Worm (Caenorhabditis elegans) whole organism, young adult: ENCODE results near the gene lin-48.

Experiments used
- K11D2.4 ChIP-seq: fragments of 200-800 bp; sonication (Bioruptor generic); IDR thresholded peaks from 2 replicates; pipeline ENCODE4 v1.3.6; 2022; ENCODE audit warnings: missing genetic modification reagents, missing genetic modification characterization, missing compliant biosample characterization
- akir-1 ChIP-seq: fragments of 200-800 bp; sonication (Bioruptor generic); optimal IDR thresholded peaks from 2 replicates; lab custom pipeline; 2018; ENCODE audit warnings: mild to moderate bottlenecking, missing genetic modification characterization, moderate library complexity, missing compliant biosample characterization
- ceh-27 ChIP-seq: fragments of 200-800 bp; sonication (Bioruptor generic); optimal IDR thresholded peaks from 2 replicates; lab custom pipeline; 2018; ENCODE audit warnings: mild to moderate bottlenecking, missing genetic modification characterization, moderate library complexity, missing compliant biosample characterization
- ceh-40 ChIP-seq: fragments of 200-800 bp; sonication (Bioruptor generic); IDR thresholded peaks from 2 replicates; pipeline ENCODE4 v1.3.6; 2022; ENCODE audit warnings: missing genetic modification characterization, missing compliant biosample characterization
- hsf-1 ChIP-seq: fragments of 200-800 bp; sonication (Bioruptor generic); IDR thresholded peaks from 2 replicates; pipeline ENCODE4 v1.3.6; 2022; ENCODE audit warnings: missing genetic modification reagents, missing genetic modification characterization, missing compliant biosample characterization
- lag-1 ChIP-seq: fragments of 200-800 bp; sonication (Bioruptor generic); IDR thresholded peaks from 2 replicates; pipeline ENCODE4 v1.3.6; 2022; ENCODE audit warnings: missing genetic modification reagents, missing genetic modification characterization, missing compliant biosample characterization
- lin-40 ChIP-seq: sonication (generic microtip); optimal IDR thresholded peaks from 2 replicates; lab custom pipeline; 2016; ENCODE audit warnings: missing genetic modification characterization, mild to moderate bottlenecking, missing compliant biosample characterization, missing genotype, missing genetic modification reagents
- lsy-27 ChIP-seq: sonication (generic microtip); optimal IDR thresholded peaks from 2 replicates; lab custom pipeline; 2017; ENCODE audit warnings: missing genetic modification characterization, mild to moderate bottlenecking, missing compliant biosample characterization, antibody characterized with exemption, missing genotype, borderline replicate concordance; ENCODE audit not compliant: insufficient read depth
- sea-2 ChIP-seq: fragments of 200-800 bp; sonication (Bioruptor generic); IDR thresholded peaks from 2 replicates; pipeline ENCODE4 v1.3.6; 2022; ENCODE audit warnings: missing genetic modification characterization, missing compliant biosample characterization
- somi-1 ChIP-seq: fragments of 200-800 bp; sonication (Bioruptor generic); optimal IDR thresholded peaks from 2 replicates; lab custom pipeline; 2018; ENCODE audit warnings: mild to moderate bottlenecking, missing genetic modification characterization, missing compliant biosample characterization
- xnd-1 ChIP-seq: sonication (generic microtip); optimal IDR thresholded peaks from 2 replicates; lab custom pipeline; 2016; ENCODE audit warnings: missing genotype, missing genetic modification reagents, missing genetic modification characterization, missing compliant biosample characterization
- zim-3 ChIP-seq: sonication (generic microtip); optimal IDR thresholded peaks from 2 replicates; lab custom pipeline; 2017; ENCODE audit warnings: mild to moderate bottlenecking, missing genetic modification characterization, moderate library complexity, missing compliant biosample characterization

DNA sequence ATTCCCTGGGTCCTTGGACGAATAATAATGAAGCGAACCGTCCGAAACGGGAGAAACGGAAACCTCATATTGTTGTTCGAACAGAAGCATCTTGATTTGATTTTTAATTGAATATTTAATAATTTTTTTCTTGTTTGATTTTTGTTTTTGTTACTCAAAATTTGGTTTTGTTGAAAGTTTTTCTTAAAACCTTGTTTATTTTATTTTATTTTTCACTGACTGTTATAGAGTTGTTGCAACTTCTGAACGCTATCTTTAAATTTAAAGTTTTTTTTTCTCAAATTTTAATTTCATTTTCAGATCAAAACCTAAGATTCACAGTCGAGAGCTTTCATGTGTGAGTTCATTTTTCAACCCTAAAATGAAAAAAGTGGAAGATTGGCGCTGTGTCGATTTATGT is 36.2 kb upstream of the lin-48 start, which contains the start of gene alkb-8:
- TF ChIP-seq zim-3 (tag; lab: Kevin White, UChicago) (no peak), somi-1 (GFP tag; lab: Kevin White, UChicago) (no peak), sea-2 (no peak), hsf-1 (GFP tag; lab: Robert Waterston, UW) (no peak), lin-40 (tag; lab: Kevin White, UChicago) (no peak), ceh-27 (GFP tag; lab: Kevin White, UChicago) (no peak), ceh-40 (no peak), K11D2.4 (GFP tag; lab: Robert Waterston, UW) (no peak), lag-1 (GFP tag; lab: Robert Waterston, UW) (no peak), akir-1 (GFP tag; lab: Kevin White, UChicago) (no peak), lsy-27 (no peak), xnd-1 (tag; lab: Kevin White, UChicago) (no peak)
